Worm (Caenorhabditis elegans) whole organism, late embryonic: ENCODE measurements around the gene T28D9.1.

ENCODE experiments used
- C38D4.7 ChIP-seq: fragments of 200-800 bp; sonication (Bioruptor generic); optimal IDR thresholded peaks from 2 replicates; lab custom pipeline; 2018; ENCODE audit warnings: mild to moderate bottlenecking, missing genetic modification characterization, moderate library complexity, missing compliant biosample characterization
- F13H6.1 ChIP-seq: sonication (generic microtip); optimal IDR thresholded peaks from 2 replicates; lab custom pipeline; 2016; ENCODE audit warnings: missing genetic modification characterization, missing compliant biosample characterization
- K09A11.1 ChIP-seq: sonication (generic microtip); optimal IDR thresholded peaks from 2 replicates; lab custom pipeline; 2017; ENCODE audit warnings: antibody characterized with exemption, mild to moderate bottlenecking, missing genetic modification characterization, missing compliant biosample characterization; ENCODE audit not compliant: insufficient read depth
- T23F11.4 ChIP-seq: fragments of 200-800 bp; sonication (Bioruptor generic); optimal IDR thresholded peaks from 2 replicates; lab custom pipeline; 2018; ENCODE audit warnings: mild to moderate bottlenecking, missing genetic modification characterization, missing compliant biosample characterization
- ama-1 ChIP-seq: fragments of 150-350 bp; optimal IDR thresholded peaks from 2 replicates; lab custom pipeline; 2014
- ceh-18 ChIP-seq: sonication (generic microtip); optimal IDR thresholded peaks from 2 replicates; lab custom pipeline; 2016; ENCODE audit warnings: missing genetic modification characterization, missing compliant biosample characterization
- ceh-24 ChIP-seq: sonication (generic microtip); optimal IDR thresholded peaks from 2 replicates; lab custom pipeline; 2016; ENCODE audit warnings: mild to moderate bottlenecking, missing genetic modification characterization, missing compliant biosample characterization
- ceh-31 ChIP-seq: sonication (generic microtip); optimal IDR thresholded peaks from 2 replicates; lab custom pipeline; 2016; ENCODE audit warnings: missing genetic modification characterization, missing compliant biosample characterization
- ceh-34 ChIP-seq: sonication (generic microtip); optimal IDR thresholded peaks from 2 replicates; lab custom pipeline; 2016; ENCODE audit warnings: mild to moderate bottlenecking, missing genetic modification characterization, missing compliant biosample characterization
- ceh-45 ChIP-seq: fragments of 200-800 bp; sonication (Bioruptor generic); IDR thresholded peaks from 2 replicates; pipeline ENCODE4 v1.3.6; 2022; ENCODE audit warnings: missing genetic modification reagents, missing genetic modification characterization, missing compliant biosample characterization
- ceh-48 ChIP-seq: sonication (generic microtip); optimal IDR thresholded peaks from 2 replicates; lab custom pipeline; 2016; ENCODE audit warnings: missing genetic modification characterization, inconsistent platforms, missing compliant biosample characterization
- ceh-9 ChIP-seq: sonication (generic microtip); optimal IDR thresholded peaks from 2 replicates; lab custom pipeline; 2016; ENCODE audit warnings: mild to moderate bottlenecking, missing genetic modification characterization, inconsistent platforms, missing compliant biosample characterization
- dve-1 ChIP-seq: sonication (generic microtip); optimal IDR thresholded peaks from 2 replicates; lab custom pipeline; 2017; ENCODE audit warnings: antibody characterized with exemption, mild to moderate bottlenecking, missing genetic modification characterization, missing compliant biosample characterization
- elt-2 ChIP-seq: sonication (generic microtip); optimal IDR thresholded peaks from 2 replicates; lab custom pipeline; 2016; ENCODE audit warnings: missing genetic modification reagents, missing genetic modification characterization, missing compliant biosample characterization
- elt-4 ChIP-seq: sonication (generic microtip); optimal IDR thresholded peaks from 2 replicates; lab custom pipeline; 2016; ENCODE audit warnings: missing genetic modification characterization, missing compliant biosample characterization
- fkh-10 ChIP-seq: fragments of 150-350 bp; optimal IDR thresholded peaks from 2 replicates; lab custom pipeline; 2014; ENCODE audit warnings: missing biosample characterization, missing genetic modification reagents, missing genetic modification characterization
- hlh-30 ChIP-seq: sonication (generic microtip); optimal IDR thresholded peaks from 2 replicates; lab custom pipeline; 2017; ENCODE audit warnings: antibody characterized with exemption, missing genetic modification characterization, missing compliant biosample characterization; ENCODE audit not compliant: insufficient read depth
- hlh-8 ChIP-seq: sonication (generic microtip); optimal IDR thresholded peaks from 2 replicates; lab custom pipeline; 2016; ENCODE audit warnings: missing genotype, missing genetic modification characterization, missing compliant biosample characterization
- nfya-1 ChIP-seq: sonication (generic microtip); optimal IDR thresholded peaks from 2 replicates; lab custom pipeline; 2017; ENCODE audit warnings: missing genetic modification characterization, mild to moderate bottlenecking, missing compliant biosample characterization, antibody characterized with exemption, moderate library complexity
- nhr-11 ChIP-seq: fragments of 150-350 bp; optimal IDR thresholded peaks from 2 replicates; lab custom pipeline; 2014; ENCODE audit warnings: missing biosample characterization, missing genetic modification characterization
- odd-2 ChIP-seq: sonication (generic microtip); optimal IDR thresholded peaks from 2 replicates; lab custom pipeline; 2017; ENCODE audit warnings: antibody characterized with exemption, mild to moderate bottlenecking, missing genetic modification characterization, missing compliant biosample characterization
- pag-3 ChIP-seq: sonication (generic microtip); optimal IDR thresholded peaks from 2 replicates; lab custom pipeline; 2016; ENCODE audit warnings: missing compliant biosample characterization, missing genetic modification characterization, borderline replicate concordance
- pha-4 ChIP-seq: fragments of 150-350 bp; optimal IDR thresholded peaks from 2 replicates; lab custom pipeline; 2018; ENCODE audit warnings: missing biosample characterization, missing genetic modification reagents, missing genetic modification characterization
- ref-2 ChIP-seq: sonication (generic microtip); optimal IDR thresholded peaks from 2 replicates; lab custom pipeline; 2016; ENCODE audit warnings: missing genetic modification characterization, missing compliant biosample characterization
- rnt-1 ChIP-seq: sonication (generic microtip); optimal IDR thresholded peaks from 2 replicates; lab custom pipeline; 2016; ENCODE audit warnings: missing genetic modification characterization, missing compliant biosample characterization
- sdc-2 ChIP-seq: sonication (generic microtip); optimal IDR thresholded peaks from 2 replicates; lab custom pipeline; 2016; ENCODE audit warnings: missing genotype, missing genetic modification characterization, missing compliant biosample characterization
- sox-2 ChIP-seq: fragments of 200-800 bp; sonication (Bioruptor generic); IDR thresholded peaks from 2 replicates; pipeline ENCODE4 v1.3.6; 2022; ENCODE audit warnings: missing genetic modification reagents, missing genetic modification characterization, missing compliant biosample characterization
- tbx-2 ChIP-seq: sonication (generic microtip); optimal IDR thresholded peaks from 2 replicates; lab custom pipeline; 2016; ENCODE audit warnings: missing genetic modification characterization, missing compliant biosample characterization
- tbx-7 ChIP-seq: sonication (generic microtip); optimal IDR thresholded peaks from 2 replicates; lab custom pipeline; 2016; ENCODE audit warnings: missing genotype, missing genetic modification characterization, missing compliant biosample characterization
- ttx-3 ChIP-seq: sonication (generic microtip); optimal IDR thresholded peaks from 2 replicates; lab custom pipeline; 2016; ENCODE audit warnings: missing genetic modification reagents, missing genetic modification characterization, missing compliant biosample characterization
- unc-3 ChIP-seq, 2 experiments: fragments of 200-800 bp in 1 of 2; sonication (Bioruptor generic) in 1 of 2; sonication (generic microtip) in 1 of 2; conservative IDR thresholded peaks in 1 of 2; optimal IDR thresholded peaks in 1 of 2; 2 replicates each; pipeline versions ENCODE4 v1.3.6 to Lab custom; 2016 to 2022; ENCODE audit warnings: missing compliant biosample characterization in 2 of 2, missing genetic modification characterization in 2 of 2, missing genetic modification reagents in 1 of 2
- unc-55 ChIP-seq: sonication (generic microtip); optimal IDR thresholded peaks from 2 replicates; lab custom pipeline; 2017; ENCODE audit warnings: missing biosample characterization, missing genetic modification reagents, missing genetic modification characterization
- unc-86 ChIP-seq: sonication (generic microtip); optimal IDR thresholded peaks from 2 replicates; lab custom pipeline; 2016; ENCODE audit warnings: missing genetic modification characterization, missing compliant biosample characterization
- zip-5 ChIP-seq: sonication (generic microtip); optimal IDR thresholded peaks from 2 replicates; lab custom pipeline; 2016; ENCODE audit warnings: missing genetic modification characterization, missing compliant biosample characterization

The T28D9.1 gene

ce11 chrII:6522622-6523254 is 30.5 kb downstream of the T28D9.1 start:
- TF ChIP-seq ceh-45 (GFP tag; lab: Robert Waterston, UW), result no peak
- TF ChIP-seq unc-55, result peak; percentile 74
- TF ChIP-seq ref-2 (tag; lab: Kevin White, UChicago), result peak; percentile 39
- no peak for TF ChIP-seq C38D4.7 (GFP tag; lab: Kevin White, UChicago)
- peak; percentile 57 for TF ChIP-seq ceh-31 (tag; lab: Kevin White, UChicago)
- peak; percentile 32 for TF ChIP-seq ceh-34 (tag; lab: Kevin White, UChicago)
- peak; percentile 21 for TF ChIP-seq nfya-1 (tag; lab: Kevin White, UChicago)
- peak; percentile 1 for TF ChIP-seq hlh-8
- TF ChIP-seq sdc-2, result peak; percentile 30
- TF ChIP-seq tbx-2 (tag; lab: Kevin White, UChicago), result peak; percentile 72
- TF ChIP-seq pha-4, result no peak
- peak; percentile 18 for TF ChIP-seq rnt-1

- TF ChIP-seq fkh-10 (GFP tag; lab: Kevin White, UChicago) (no peak), ceh-9 (no peak), ceh-48 (no peak), elt-2 (no peak), ceh-45 (GFP tag; lab: Robert Waterston, UW) (no peak), odd-2 (tag; lab: Kevin White, UChicago) (no peak), pag-3 (tag; lab: Kevin White, UChicago) (no peak), ceh-34 (tag; lab: Kevin White, UChicago) (no peak), ceh-24 (tag; lab: Kevin White, UChicago) (no peak), dve-1 (no peak), rnt-1 (no peak), K09A11.1 (tag; lab: Kevin White, UChicago) (no peak), ceh-31 (tag; lab: Kevin White, UChicago) (no peak), unc-86 (tag; lab: Kevin White, UChicago) (no peak), zip-5 (tag; lab: Kevin White, UChicago) (no peak), hlh-30 (tag; lab: Kevin White, UChicago) (no peak), ttx-3 (no peak)
These were observed 31.7 kb downstream of the T28D9.1 start for ce11 chrII:6523940-6524339.

DNA sequence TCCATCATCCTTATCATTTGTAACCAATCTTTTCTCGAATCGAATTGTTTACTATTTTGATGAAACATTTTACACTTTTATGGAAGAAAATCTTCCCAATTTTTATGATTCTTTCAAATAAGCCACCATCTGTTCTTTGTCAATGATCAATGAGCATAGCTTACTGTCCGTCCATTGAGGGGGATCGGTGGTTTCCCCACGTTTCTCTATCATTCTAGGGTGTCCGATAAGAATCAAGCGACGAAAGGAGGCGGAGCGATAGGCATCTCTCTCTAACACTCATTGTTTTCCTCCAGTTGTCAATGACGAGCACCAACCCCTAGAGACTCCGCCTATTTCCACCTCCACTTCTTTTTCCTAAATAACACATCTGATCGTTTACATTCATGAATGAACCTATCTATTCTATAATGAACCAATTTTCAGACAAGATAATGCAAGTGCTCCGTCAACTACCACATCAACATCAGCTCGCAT is 32.3 kb downstream of the T28D9.1 start, which contains the start of gene C56E6.2:
Gene C56E6.2 (plus strand): TSS at position 427 of the 477 bp plus-strand sequence.
- TF ChIP-seq ceh-45 (GFP tag; lab: Robert Waterston, UW) (no peak), F13H6.1 (tag; lab: Kevin White, UChicago) (no peak), nhr-11 (tag; lab: Kevin White, UChicago) (no peak), ceh-18 (tag; lab: Kevin White, UChicago) (no peak), elt-2 (peak; percentile 53), unc-55 (peak; percentile 13), tbx-7 (tag; lab: Kevin White, UChicago) (no peak), ceh-9 (no peak)

DNA sequence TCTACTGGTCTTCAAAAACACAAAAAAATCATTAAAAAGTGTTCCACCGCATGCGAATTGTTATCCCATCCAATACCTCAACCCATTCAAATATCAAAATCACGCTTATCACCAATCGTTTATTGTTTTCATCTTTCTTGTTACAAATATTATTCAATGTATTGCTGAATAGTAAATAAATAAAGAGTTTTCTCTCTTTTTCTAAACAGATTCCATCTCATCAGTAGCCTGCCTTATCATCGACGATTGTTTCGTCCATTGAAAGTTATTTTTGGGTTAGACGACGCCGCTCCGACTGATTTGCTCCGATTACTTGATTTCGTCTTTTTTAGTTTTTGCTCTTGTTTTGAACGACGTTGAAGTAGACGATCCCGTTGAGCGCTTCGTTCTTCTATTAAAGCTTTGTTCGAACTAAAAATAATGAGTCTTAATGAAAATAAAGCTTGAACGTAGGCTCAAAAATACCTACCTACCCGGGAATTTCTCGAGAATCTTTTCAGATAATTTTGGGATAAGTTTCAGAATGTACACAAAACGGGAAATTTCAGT is 34.0 kb downstream of the T28D9.1 start:
- TF ChIP-seq elt-4 (tag; lab: Kevin White, UChicago), result no peak
- no peak for TF ChIP-seq ama-1
- TF ChIP-seq sox-2, result no peak
- no peak for TF ChIP-seq T23F11.4 (GFP tag; lab: Kevin White, UChicago)
- TF ChIP-seq unc-3 (GFP tag; conservative IDR thresholded peaks at IDR 0.05; lab: Robert Waterston, UW), result no peak
- TF ChIP-seq unc-3 (tag; optimal IDR thresholded peaks at IDR 0.05; lab: Kevin White, UChicago), result no peak
- no peak for TF ChIP-seq pha-4
- TF ChIP-seq, all 69 proteins: peak for 0
